Worm (Caenorhabditis elegans) whole organism, L4/young adult: ENCODE data around the gene anmt-3.
"Not testable (repeated sequence)": the region's sequence is repeated elsewhere in the genome, so short reads cannot be mapped to it uniquely, and the experiment has no call there.

Experiments
- W03F9.2 ChIP-seq: fragments of 150-350 bp; optimal IDR thresholded peaks from 2 replicates; lab custom pipeline; 2014; ENCODE audit warnings: missing biosample characterization, missing genetic modification characterization
- him-1 ChIP-seq: sonication (generic microtip); optimal IDR thresholded peaks from 2 replicates; lab custom pipeline; 2016; ENCODE audit warnings: missing genotype, missing genetic modification reagents, missing genetic modification characterization, missing compliant biosample characterization

DNA sequence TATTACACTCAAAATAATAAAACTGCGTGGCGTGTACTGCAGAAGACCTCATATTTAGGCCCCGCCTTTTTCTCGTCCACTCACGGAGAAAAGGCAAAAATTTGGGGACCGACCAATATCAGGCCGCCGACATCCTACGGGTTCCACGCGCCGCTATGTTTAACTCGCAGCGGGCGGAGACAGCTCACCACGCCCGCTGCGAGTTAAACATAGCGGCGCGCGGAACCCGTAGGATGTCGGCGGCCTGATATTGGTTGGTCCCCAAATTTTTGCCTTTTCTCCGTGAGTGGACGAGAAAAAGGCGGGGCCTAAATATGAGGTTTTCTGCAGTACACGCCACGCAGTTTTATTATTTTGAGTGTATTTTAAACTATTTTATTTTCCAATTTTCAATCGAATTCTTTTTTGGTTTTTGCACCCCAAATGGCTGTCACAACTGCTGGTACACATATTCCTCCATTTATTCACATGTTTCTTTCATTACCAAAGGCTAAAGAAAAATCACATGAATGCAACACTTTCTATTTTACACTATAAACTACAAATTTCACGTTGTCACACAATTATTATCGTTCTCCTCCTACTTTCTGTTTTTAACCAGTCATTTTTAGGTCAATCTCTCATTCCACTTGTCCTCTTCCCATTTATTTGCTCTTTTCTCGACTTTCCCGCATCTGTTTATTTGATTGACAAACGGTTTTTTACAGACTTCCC, 46.1 kb upstream of the anmt-3 start, which contains the start of gene uda-1:
- TF ChIP-seq him-1, W03F9.2 (tag; lab: Kevin White, UChicago): not testable (repeated sequence)
